Fruit fly (Drosophila melanogaster) whole organism, embryonic: ENCODE data around the gene CG2076.

Experiments used
- Atf6 ChIP-seq: fragments of 200-800 bp; sonication (Bioruptor generic); IDR thresholded peaks from 2 replicates; pipeline ENCODE4 v1.3.6; 2022; ENCODE audit warnings: missing biosample characterization, missing genetic modification characterization
- B-H1 ChIP-seq: fragments of 200-800 bp; sonication (Bioruptor generic); IDR thresholded peaks from 3 replicates; pipeline ENCODE4 v1.3.6; 2022; ENCODE audit warnings: missing biosample characterization, missing genetic modification characterization
- CG10267 ChIP-seq: fragments of 200-800 bp; sonication (Bioruptor generic); optimal IDR thresholded peaks from 2 replicates; lab custom pipeline; 2018; ENCODE audit warnings: missing biosample characterization, mild to moderate bottlenecking, missing genetic modification characterization, moderate library complexity
- CG12219 ChIP-seq: fragments of 200-800 bp; sonication (Bioruptor generic); optimal IDR thresholded peaks from 3 replicates; lab custom pipeline; 2018; ENCODE audit warnings: missing biosample characterization, mild to moderate bottlenecking, missing genetic modification characterization
- CG12236 ChIP-seq: fragments of 200-800 bp; sonication (Bioruptor generic); optimal IDR thresholded peaks from 2 replicates; lab custom pipeline; 2016; ENCODE audit warnings: missing biosample characterization, missing genetic modification characterization
- CG1233 ChIP-seq: fragments of 200-800 bp; sonication (Bioruptor generic); optimal IDR thresholded peaks from 4 replicates; lab custom pipeline; 2018; ENCODE audit warnings: missing biosample characterization, mild to moderate bottlenecking, missing genetic modification characterization
- CG12769 ChIP-seq: fragments of 200-800 bp; sonication (Bioruptor generic); optimal IDR thresholded peaks from 2 replicates; lab custom pipeline; 2019; ENCODE audit warnings: missing biosample characterization, mild to moderate bottlenecking, missing genetic modification characterization, moderate library complexity
- CG13296 ChIP-seq: fragments of 200-800 bp; sonication (Bioruptor generic); optimal IDR thresholded peaks from 3 replicates; lab custom pipeline; 2018; ENCODE audit warnings: missing biosample characterization, mild to moderate bottlenecking, missing genetic modification characterization
- CG14050 ChIP-seq: fragments of 200-800 bp; sonication (Bioruptor generic); IDR thresholded peaks from 3 replicates; pipeline ENCODE4 v1.3.6; 2022; ENCODE audit warnings: missing biosample characterization, missing genetic modification characterization
- CG15073 ChIP-seq: fragments of 200-800 bp; sonication (Bioruptor generic); optimal IDR thresholded peaks from 2 replicates; lab custom pipeline; 2016; ENCODE audit warnings: missing biosample characterization, missing genetic modification characterization
- CG1602 ChIP-seq: fragments of 200-800 bp; sonication (Bioruptor generic); optimal IDR thresholded peaks from 3 replicates; lab custom pipeline; 2016; ENCODE audit warnings: missing biosample characterization, missing genetic modification characterization
- CG16779 ChIP-seq: fragments of 200-800 bp; sonication (Bioruptor generic); IDR thresholded peaks from 2 replicates; pipeline ENCODE4 v1.3.6; 2022; ENCODE audit warnings: missing biosample characterization, missing genetic modification characterization
- CG16815 ChIP-seq: fragments of 200-800 bp; sonication (Bioruptor generic); optimal IDR thresholded peaks from 3 replicates; lab custom pipeline; 2017; ENCODE audit warnings: missing biosample characterization, mild to moderate bottlenecking, missing genetic modification characterization
- CG17612 ChIP-seq: fragments of 200-800 bp; sonication (Bioruptor generic); IDR thresholded peaks from 2 replicates; pipeline ENCODE4 v1.3.6; 2022; ENCODE audit warnings: missing biosample characterization, missing genetic modification characterization
- CG17829 ChIP-seq: fragments of 200-800 bp; optimal IDR thresholded peaks from 2 replicates; lab custom pipeline; 2019; ENCODE audit warnings: missing biosample characterization, mild to moderate bottlenecking, missing genetic modification characterization, moderate library complexity
- CG30403 ChIP-seq: fragments of 200-800 bp; sonication (Bioruptor generic); optimal IDR thresholded peaks from 3 replicates; lab custom pipeline; 2016; ENCODE audit warnings: missing biosample characterization, missing genetic modification characterization
- CG32767 ChIP-seq: fragments of 200-800 bp; sonication (Bioruptor generic); IDR thresholded peaks from 2 replicates; pipeline ENCODE4 v1.3.6; 2022; ENCODE audit warnings: missing biosample characterization, missing genetic modification characterization
- CG4328 ChIP-seq: fragments of 200-800 bp; sonication (Bioruptor generic); optimal IDR thresholded peaks from 3 replicates; lab custom pipeline; 2017; ENCODE audit warnings: missing biosample characterization, missing genetic modification reagents, missing genetic modification characterization
- CG4617 ChIP-seq: fragments of 200-800 bp; sonication (Bioruptor generic); optimal IDR thresholded peaks from 3 replicates; lab custom pipeline; 2016; ENCODE audit warnings: missing biosample characterization, missing genetic modification characterization, borderline replicate concordance
- CG4854 ChIP-seq: fragments of 200-800 bp; sonication (Bioruptor generic); optimal IDR thresholded peaks from 2 replicates; lab custom pipeline; 2016; ENCODE audit warnings: missing biosample characterization, missing genetic modification characterization, inconsistent platforms
- CG6791 ChIP-seq: fragments of 200-800 bp; sonication (Bioruptor generic); IDR thresholded peaks from 3 replicates; pipeline ENCODE4 v1.3.6; 2022; ENCODE audit warnings: missing biosample characterization, missing genetic modification characterization; ENCODE audit not compliant: partially characterized antibody
- CG8924 ChIP-seq: fragments of 200-800 bp; optimal IDR thresholded peaks from 3 replicates; lab custom pipeline; 2019; ENCODE audit warnings: missing biosample characterization, mild to moderate bottlenecking, missing genetic modification characterization, moderate library complexity
- D ChIP-seq, 2 experiments: fragments of 200-800 bp in 1 of 2; fragments of >200 bp in 1 of 2; sonication (Bioruptor generic) in 1 of 2; optimal IDR thresholded peaks; 2 replicates in 1 of 2; 3 replicates in 1 of 2; lab custom pipeline; 2017; ENCODE audit warnings: mild to moderate bottlenecking in 1 of 2, missing biosample characterization in 1 of 2, missing genetic modification characterization in 1 of 2, missing genetic modification reagents in 1 of 2
- Dad ChIP-seq: fragments of 200-800 bp; sonication (Bioruptor generic); optimal IDR thresholded peaks from 3 replicates; lab custom pipeline; 2016; ENCODE audit warnings: missing biosample characterization, missing genetic modification characterization
- Dip2 ChIP-seq: fragments of 200-800 bp; sonication (Bioruptor generic); IDR thresholded peaks from 2 replicates; pipeline ENCODE4 v1.3.6; 2022; ENCODE audit warnings: missing biosample characterization, missing genetic modification characterization
- Dp ChIP-seq: fragments of 200-800 bp; sonication (Bioruptor generic); optimal IDR thresholded peaks from 2 replicates; lab custom pipeline; 2018; ENCODE audit warnings: missing biosample characterization, mild to moderate bottlenecking, missing genetic modification characterization, moderate library complexity
- E2f2 ChIP-seq: fragments of 200-800 bp; sonication (Bioruptor generic); IDR thresholded peaks from 2 replicates; pipeline ENCODE4 v1.3.6; 2022; ENCODE audit warnings: missing biosample characterization, missing genetic modification characterization
- Ets97D ChIP-seq: fragments of 200-800 bp; sonication (Bioruptor generic); optimal IDR thresholded peaks from 3 replicates; lab custom pipeline; 2016; ENCODE audit warnings: missing biosample characterization, missing genetic modification characterization
- GATAe ChIP-seq: fragments of 200-800 bp; sonication (Bioruptor generic); conservative IDR thresholded peaks from 2 replicates; pipeline ENCODE4 v1.3.6; 2022; ENCODE audit warnings: missing biosample characterization, missing genetic modification characterization
- Gsc ChIP-seq: fragments of 200-800 bp; sonication (Bioruptor generic); IDR thresholded peaks from 2 replicates; pipeline ENCODE4 v1.3.6; 2022; ENCODE audit warnings: missing biosample characterization, missing genetic modification characterization
- HHEX ChIP-seq: fragments of 200-800 bp; sonication (Bioruptor generic); optimal IDR thresholded peaks from 3 replicates; lab custom pipeline; 2017; ENCODE audit warnings: missing biosample characterization, mild to moderate bottlenecking, missing genetic modification characterization, missing genetic modification reagents
- HmgD ChIP-seq: fragments of 200-800 bp; sonication (Bioruptor generic); optimal IDR thresholded peaks from 3 replicates; lab custom pipeline; 2016; ENCODE audit warnings: missing biosample characterization, missing genetic modification characterization
- HmgZ ChIP-seq: fragments of 200-800 bp; sonication (Bioruptor generic); optimal IDR thresholded peaks from 2 replicates; lab custom pipeline; 2018; ENCODE audit warnings: missing biosample characterization, mild to moderate bottlenecking, missing genetic modification characterization
- MESR4 ChIP-seq: fragments of 200-800 bp; sonication (Bioruptor generic); optimal IDR thresholded peaks from 2 replicates; lab custom pipeline; 2018; ENCODE audit warnings: missing biosample characterization, mild to moderate bottlenecking, missing genetic modification characterization, moderate library complexity
- Oli ChIP-seq: fragments of 200-800 bp; sonication (Bioruptor generic); optimal IDR thresholded peaks from 2 replicates; lab custom pipeline; 2018; ENCODE audit warnings: missing biosample characterization, mild to moderate bottlenecking, missing genetic modification characterization, moderate library complexity
- Scr ChIP-seq: fragments of 200-800 bp; sonication (Bioruptor generic); IDR thresholded peaks from 2 replicates; pipeline ENCODE4 v1.3.6; 2022; ENCODE audit warnings: missing biosample characterization, missing genetic modification characterization; ENCODE audit not compliant: partially characterized antibody
- Six4 ChIP-seq: fragments of 200-800 bp; sonication (Bioruptor generic); optimal IDR thresholded peaks from 2 replicates; lab custom pipeline; 2016; ENCODE audit warnings: missing biosample characterization, missing genetic modification characterization
- Spps ChIP-seq: fragments of 200-800 bp; sonication (Bioruptor generic); optimal IDR thresholded peaks from 2 replicates; lab custom pipeline; 2018; ENCODE audit warnings: missing biosample characterization, mild to moderate bottlenecking, missing genetic modification characterization
- Ssrp ChIP-seq: fragments of 200-800 bp; sonication (Bioruptor generic); optimal IDR thresholded peaks from 2 replicates; lab custom pipeline; 2018; ENCODE audit warnings: missing biosample characterization, mild to moderate bottlenecking, missing genetic modification characterization, moderate library complexity
- caup ChIP-seq: fragments of 200-800 bp; sonication (Bioruptor generic); optimal IDR thresholded peaks from 3 replicates; lab custom pipeline; 2017; ENCODE audit warnings: missing biosample characterization, mild to moderate bottlenecking, missing genetic modification characterization, moderate library complexity; ENCODE audit not compliant: severe bottlenecking
- esg ChIP-seq: fragments of 200-800 bp; sonication (Bioruptor generic); conservative IDR thresholded peaks from 2 replicates; pipeline ENCODE4 v1.3.6; 2022; ENCODE audit warnings: missing biosample characterization, missing genetic modification characterization
- eve ChIP-seq, 2 experiments: fragments of >200 bp; optimal IDR thresholded peaks; 2 replicates each; lab custom pipeline; 2017; ENCODE audit warnings: missing biosample characterization in 2 of 2, missing genetic modification characterization in 2 of 2
- ewg ChIP-seq: fragments of 200-800 bp; sonication (Bioruptor generic); optimal IDR thresholded peaks from 3 replicates; lab custom pipeline; 2017; ENCODE audit warnings: mild to moderate bottlenecking, missing biosample characterization, missing genetic modification reagents, missing genetic modification characterization
- her ChIP-seq: fragments of 200-800 bp; sonication (Bioruptor generic); optimal IDR thresholded peaks from 2 replicates; lab custom pipeline; 2016; ENCODE audit warnings: missing biosample characterization, missing genetic modification characterization
- hth ChIP-seq: fragments of >200 bp; optimal IDR thresholded peaks from 2 replicates; lab custom pipeline; 2017; ENCODE audit warnings: inconsistent platforms
- nom ChIP-seq: fragments of 200-800 bp; sonication (Bioruptor generic); optimal IDR thresholded peaks from 2 replicates; lab custom pipeline; 2017; ENCODE audit warnings: missing biosample characterization, missing genetic modification characterization, mild to moderate bottlenecking, moderate library complexity, missing genetic modification reagents
- org-1 ChIP-seq: fragments of 200-800 bp; sonication (Bioruptor generic); optimal IDR thresholded peaks from 2 replicates; lab custom pipeline; 2017; ENCODE audit warnings: missing biosample characterization, missing genetic modification characterization
- slbo ChIP-seq: fragments of 200-800 bp; sonication (Bioruptor generic); IDR thresholded peaks from 2 replicates; pipeline ENCODE4 v1.3.6; 2022; ENCODE audit warnings: missing biosample characterization, missing genetic modification characterization
- zfh2 ChIP-seq: fragments of 200-800 bp; sonication (Bioruptor generic); optimal IDR thresholded peaks from 2 replicates; lab custom pipeline; 2016; ENCODE audit warnings: missing biosample characterization, missing genetic modification characterization

Gene CG2076

dm6 chrX:11136587-11137512 lies 46.8 kb downstream of the CG2076 start, which contains the start of gene Klp10A (continued):
- TF ChIP-seq Six4 (no peak), Gsc (no peak), CG4854 (GFP tag; lab: Kevin White, UChicago) (peak; percentile 1), her (no peak), CG15073 (GFP tag; lab: Kevin White, UChicago) (no peak), Ets97D (no peak), ewg (GFP tag; lab: Kevin White, UChicago) (no peak), E2f2 (GFP tag; lab: Robert Waterston, UW) (peak; percentile 33), CG14050 (GFP tag; lab: Robert Waterston, UW) (no peak), D (optimal IDR thresholded peaks at IDR 0.05; lab: Kevin White, UChicago) (no peak), D (GFP tag; optimal IDR thresholded peaks at IDR 0.05; lab: Kevin White, UChicago) (peak; percentile 23), CG6791 (GFP tag; lab: Robert Waterston, UW) (no peak), CG1233 (GFP tag; lab: Kevin White, UChicago) (no peak), CG16779 (no peak), CG30403 (GFP tag; lab: Kevin White, UChicago) (peak; percentile 33), HHEX (GFP tag; lab: Kevin White, UChicago) (peak; percentile 7), CG1602 (GFP tag; lab: Kevin White, UChicago) (no peak), Dp (peak; percentile 16), HmgD (GFP tag; lab: Kevin White, UChicago) (no peak), CG10267 (tag; lab: Kevin White, UChicago) (peak; percentile 87), org-1 (no peak), B-H1 (GFP tag; lab: Robert Waterston, UW) (no peak), GATAe (GFP tag; lab: Robert Waterston, UW) (no peak), hth (lab: Kevin White, UChicago) (no peak), CG17612 (GFP tag; lab: Robert Waterston, UW) (no peak), CG12219 (GFP tag; lab: Kevin White, UChicago) (no peak), Atf6 (no peak), zfh2 (GFP tag; lab: Kevin White, UChicago) (peak; percentile 14), eve (GFP tag; optimal IDR thresholded peaks at IDR 0.05; lab: Kevin White, UChicago) (no peak), MESR4 (peak; percentile 54), Dad (GFP tag; lab: Kevin White, UChicago) (no peak), CG13296 (GFP tag; lab: Kevin White, UChicago) (no peak), CG16815 (GFP tag; lab: Kevin White, UChicago) (no peak), esg (GFP tag; lab: Robert Waterston, UW) (no peak), Scr (GFP tag; lab: Robert Waterston, UW) (no peak), CG32767 (GFP tag; lab: Robert Waterston, UW) (0 out of 2 replicates have a peak, but pooled peaks have one; percentile 24), slbo (GFP tag; lab: Robert Waterston, UW) (peak; percentile 58), CG4328 (GFP tag; lab: Kevin White, UChicago) (no peak), CG12236 (GFP tag; lab: Kevin White, UChicago) (no peak), HmgZ (tag; lab: Kevin White, UChicago) (peak; percentile 22), caup (peak; percentile 45), CG4617 (GFP tag; lab: Kevin White, UChicago) (peak; percentile 50), CG8924 (tag; lab: Kevin White, UChicago) (no peak), Oli (tag; lab: Kevin White, UChicago) (no peak), CG17829 (tag; lab: Kevin White, UChicago) (no peak), Ssrp (tag; lab: Kevin White, UChicago) (no peak), CG12769 (tag; lab: Kevin White, UChicago) (no peak), Spps (no peak), Dip2 (no peak), nom (GFP tag; lab: Kevin White, UChicago) (peak; percentile 7)
